Worm (Caenorhabditis elegans): ENCODE data around the gene ZK616.3.

ZK616.3 gene

ce11 chrIV:5438705-5439104 is 41.8 kb downstream of the ZK616.3 start, which contains the start of gene mgl-3:
TSS of gene mgl-3 (plus strand) at chrIV:5439005.
- no peak for TF ChIP-seq pha-4 (tag; optimal IDR thresholded peaks at IDR 0.05)
- TF ChIP-seq B0261.1 (tag; optimal IDR thresholded peaks at IDR 0.05), result no peak
- no peak for TF ChIP-seq C06A6.2 (GFP tag; conservative IDR thresholded peaks at IDR 0.05)
- TF ChIP-seq egrh-3 (GFP tag; IDR thresholded peaks at IDR 0.05), result no peak
- TF ChIP-seq Y79H2A.3 (GFP tag; conservative IDR thresholded peaks at IDR 0.05), result no peak
- TF ChIP-seq attf-6 (GFP tag; IDR thresholded peaks at IDR 0.05), result no peak
- TF ChIP-seq ekl-4 (GFP tag; IDR thresholded peaks at IDR 0.05), result no peak
- TF ChIP-seq Y53G8AR.9 (GFP tag; conservative IDR thresholded peaks at IDR 0.05), result no peak
- no peak for TF ChIP-seq F10E7.11 (tag; optimal IDR thresholded peaks at IDR 0.05)
- no peak for TF ChIP-seq F22D6.2 (tag; optimal IDR thresholded peaks at IDR 0.05)
- no peak for TF ChIP-seq akir-1 (GFP tag; optimal IDR thresholded peaks at IDR 0.05)
- no peak for TF ChIP-seq lin-40 (tag; optimal IDR thresholded peaks at IDR 0.05)
- TF ChIP-seq unc-62 (GFP tag; optimal IDR thresholded peaks at IDR 0.05), result no peak
- TF ChIP-seq madf-8 (GFP tag; conservative IDR thresholded peaks at IDR 0.05), result no peak
- TF ChIP-seq him-1 (tag; optimal IDR thresholded peaks at IDR 0.05), result no peak
- no peak for TF ChIP-seq nhr-179 (tag; optimal IDR thresholded peaks at IDR 0.05)

Data from whole organism, young adult.